Worm (Caenorhabditis elegans) whole organism, L3 larva: Measurements from ENCODE around the gene C13F10.7.

Experiments used
- R02D3.7 ChIP-seq: fragments of 150-350 bp; optimal IDR thresholded peaks from 2 replicates; lab custom pipeline; 2014; ENCODE audit warnings: missing biosample characterization, missing genetic modification characterization
- ama-1 ChIP-seq: fragments of 150-350 bp; optimal IDR thresholded peaks from 2 replicates; lab custom pipeline; 2018
- ceh-16 ChIP-seq: sonication (generic microtip); optimal IDR thresholded peaks from 2 replicates; lab custom pipeline; 2017; ENCODE audit warnings: missing biosample characterization, missing genetic modification characterization
- ceh-28 ChIP-seq: fragments of 150-350 bp; optimal IDR thresholded peaks from 2 replicates; lab custom pipeline; 2014; ENCODE audit warnings: missing biosample characterization, missing genetic modification reagents, missing genetic modification characterization
- ceh-82 ChIP-seq: fragments of 150-350 bp; optimal IDR thresholded peaks from 2 replicates; lab custom pipeline; 2014; ENCODE audit warnings: missing biosample characterization, missing genetic modification characterization
- ceh-9 ChIP-seq: sonication (generic microtip); optimal IDR thresholded peaks from 2 replicates; lab custom pipeline; 2018; ENCODE audit warnings: missing biosample characterization, missing genetic modification characterization
- daf-12 ChIP-seq: fragments of 150-350 bp; optimal IDR thresholded peaks from 2 replicates; lab custom pipeline; 2014; ENCODE audit warnings: missing biosample characterization, missing genetic modification reagents, missing genetic modification characterization
- egl-27 ChIP-seq: sonication (generic microtip); optimal IDR thresholded peaks from 4 replicates; lab custom pipeline; 2017; ENCODE audit warnings: missing biosample characterization, missing genetic modification reagents, missing genetic modification characterization
- elt-1 ChIP-seq: fragments of 150-350 bp; optimal IDR thresholded peaks from 2 replicates; lab custom pipeline; 2014; ENCODE audit warnings: missing biosample characterization, missing genetic modification characterization
- elt-2 ChIP-seq: sonication (generic microtip); optimal IDR thresholded peaks from 2 replicates; lab custom pipeline; 2016; ENCODE audit warnings: missing genetic modification reagents, mild to moderate bottlenecking, missing genetic modification characterization, missing compliant biosample characterization
- elt-3 ChIP-seq, 3 experiments: fragments of 150-350 bp in 1 of 3; sonication (generic microtip) in 2 of 3; optimal IDR thresholded peaks; 2 replicates in 2 of 3; 4 replicates in 1 of 3; lab custom pipeline; 2014 to 2017; ENCODE audit warnings: missing biosample characterization in 3 of 3, missing genetic modification characterization in 3 of 3
- eor-1 ChIP-seq, 2 experiments: fragments of 150-350 bp; optimal IDR thresholded peaks; 2 replicates each; lab custom pipeline; 2014 to 2018; ENCODE audit warnings: missing biosample characterization in 2 of 2, missing genetic modification characterization in 2 of 2
- fkh-10 ChIP-seq: sonication (generic microtip); optimal IDR thresholded peaks from 2 replicates; lab custom pipeline; 2017; ENCODE audit warnings: missing biosample characterization, missing genetic modification reagents, missing genetic modification characterization
- fkh-2 ChIP-seq: fragments of 150-350 bp; optimal IDR thresholded peaks from 2 replicates; lab custom pipeline; 2014; ENCODE audit warnings: missing biosample characterization, missing genetic modification reagents, missing genetic modification characterization
- hmg-11 ChIP-seq: sonication (generic microtip); optimal IDR thresholded peaks from 2 replicates; lab custom pipeline; 2016; ENCODE audit warnings: missing genetic modification characterization, missing compliant biosample characterization
- lin-15B ChIP-seq: fragments of 150-350 bp; optimal IDR thresholded peaks from 2 replicates; lab custom pipeline; 2014; ENCODE audit warnings: missing biosample characterization, missing genetic modification characterization
- lin-39 ChIP-seq: fragments of 150-350 bp; optimal IDR thresholded peaks from 2 replicates; lab custom pipeline; 2018; ENCODE audit warnings: missing biosample characterization, missing genetic modification reagents, missing genetic modification characterization
- lsy-12 ChIP-seq: sonication (generic microtip); optimal IDR thresholded peaks from 2 replicates; lab custom pipeline; 2016; ENCODE audit warnings: mild to moderate bottlenecking, missing genetic modification characterization, missing compliant biosample characterization
- mdl-1 ChIP-seq: fragments of 150-350 bp; optimal IDR thresholded peaks from 2 replicates; lab custom pipeline; 2014; ENCODE audit warnings: missing biosample characterization, missing genetic modification characterization
- nfya-1 ChIP-seq: sonication (generic microtip); optimal IDR thresholded peaks from 2 replicates; lab custom pipeline; 2017; ENCODE audit warnings: missing genetic modification characterization, mild to moderate bottlenecking, missing compliant biosample characterization, antibody characterized with exemption, moderate library complexity; ENCODE audit not compliant: insufficient read depth
- nhr-11 ChIP-seq: fragments of 150-350 bp; optimal IDR thresholded peaks from 2 replicates; lab custom pipeline; 2014; ENCODE audit warnings: missing biosample characterization, missing genetic modification characterization
- nhr-12 ChIP-seq: fragments of 150-350 bp; optimal IDR thresholded peaks from 2 replicates; lab custom pipeline; 2014; ENCODE audit warnings: missing biosample characterization, missing genetic modification characterization
- nhr-23 ChIP-seq: fragments of 150-350 bp; optimal IDR thresholded peaks from 2 replicates; lab custom pipeline; 2014; ENCODE audit warnings: missing biosample characterization, missing genetic modification reagents, missing genetic modification characterization
- nhr-237 ChIP-seq: fragments of 150-350 bp; optimal IDR thresholded peaks from 2 replicates; lab custom pipeline; 2014; ENCODE audit warnings: missing biosample characterization, missing genetic modification characterization
- nhr-25 ChIP-seq: sonication (generic microtip); optimal IDR thresholded peaks from 2 replicates; lab custom pipeline; 2017; ENCODE audit warnings: missing biosample characterization, missing genetic modification characterization
- nhr-28 ChIP-seq: fragments of 150-350 bp; optimal IDR thresholded peaks from 2 replicates; lab custom pipeline; 2014; ENCODE audit warnings: missing biosample characterization, missing genetic modification characterization
- nhr-67 ChIP-seq: fragments of 150-350 bp; optimal IDR thresholded peaks from 2 replicates; lab custom pipeline; 2014; ENCODE audit warnings: missing biosample characterization, missing genetic modification characterization
- nhr-76 ChIP-seq: fragments of 150-350 bp; sonication (generic microtip); optimal IDR thresholded peaks from 5 replicates; lab custom pipeline; 2014; ENCODE audit warnings: missing biosample characterization, missing genetic modification characterization
- pqm-1 ChIP-seq: fragments of 150-350 bp; optimal IDR thresholded peaks from 2 replicates; lab custom pipeline; 2017; ENCODE audit warnings: missing biosample characterization, missing genetic modification characterization, inconsistent platforms
- snpc-4 ChIP-seq: fragments of 150-350 bp; optimal IDR thresholded peaks from 2 replicates; lab custom pipeline; 2014; ENCODE audit warnings: missing biosample characterization, missing genetic modification characterization
- tbx-2 ChIP-seq: sonication (generic microtip); optimal IDR thresholded peaks from 2 replicates; lab custom pipeline; 2016; ENCODE audit warnings: mild to moderate bottlenecking, missing genetic modification characterization, missing compliant biosample characterization
- unc-39 ChIP-seq: sonication (generic microtip); optimal IDR thresholded peaks from 4 replicates; lab custom pipeline; 2017; ENCODE audit warnings: missing biosample characterization, missing genetic modification characterization
- unc-62 ChIP-seq: fragments of 150-350 bp; sonication (generic microtip); optimal IDR thresholded peaks from 4 replicates; lab custom pipeline; 2014; ENCODE audit warnings: missing biosample characterization, missing genetic modification reagents, missing genetic modification characterization
- ztf-11 ChIP-seq: fragments of 150-350 bp; optimal IDR thresholded peaks from 2 replicates; lab custom pipeline; 2014; ENCODE audit warnings: missing biosample characterization, missing genetic modification characterization
- ztf-4 ChIP-seq: fragments of 150-350 bp; optimal IDR thresholded peaks from 2 replicates; lab custom pipeline; 2014; ENCODE audit warnings: missing biosample characterization, missing genetic modification characterization

C13F10.7 gene

ce11 chrV:7196498-7196966 is 26.5 kb downstream of the C13F10.7 start, which contains the start of gene F09G2.2 (continued):
- TF ChIP-seq mdl-1 (tag; lab: Kevin White, UChicago) (no peak), eor-1 (tag; optimal IDR thresholded peaks at IDR 0.05; lab: Kevin White, UChicago) (no peak)
- TF ChIP-seq, all 47 proteins: peak for 25

- no peak for TF ChIP-seq nhr-11 (tag; lab: Kevin White, UChicago)
- TF ChIP-seq lsy-12: no peak
- TF ChIP-seq eor-1 (tag; optimal IDR thresholded peaks at IDR 0.05; lab: Kevin White, UChicago): no peak
- TF ChIP-seq lin-39 (tag; lab: Kevin White, UChicago): no peak
- TF ChIP-seq elt-1 (tag; lab: Kevin White, UChicago): no peak
- no peak for TF ChIP-seq nfya-1 (tag; lab: Kevin White, UChicago)
- TF ChIP-seq unc-39: no peak
- TF ChIP-seq nhr-25 (tag; lab: Kevin White, UChicago): no peak
- no peak for TF ChIP-seq lin-15B (tag; lab: Kevin White, UChicago)
- TF ChIP-seq nhr-28 (tag; lab: Kevin White, UChicago): no peak
- no peak for TF ChIP-seq ceh-82 (tag; lab: Kevin White, UChicago)
- no peak for TF ChIP-seq nhr-67 (tag; lab: Kevin White, UChicago)
- no peak for TF ChIP-seq unc-62
- no peak for TF ChIP-seq pqm-1
- no peak for TF ChIP-seq egl-27
- TF ChIP-seq fkh-10 (GFP tag; lab: Kevin White, UChicago): no peak
- TF ChIP-seq ztf-4 (tag; lab: Kevin White, UChicago): no peak
- no peak for TF ChIP-seq fkh-2 (tag; lab: Kevin White, UChicago)
- no peak for TF ChIP-seq ztf-11
- TF ChIP-seq nhr-12 (tag; lab: Kevin White, UChicago): no peak
Observed at ce11 chrV:7196037-7196436, 27.0 kb downstream of the C13F10.7 start, which contains the start of gene attf-2. Gene attf-2 (minus strand): TSS chrV:7196137.

- TF ChIP-seq ceh-16 (tag; lab: Kevin White, UChicago): no peak
- no peak for TF ChIP-seq hmg-11 (tag; lab: Kevin White, UChicago)
- no peak for TF ChIP-seq nhr-237 (tag; lab: Kevin White, UChicago)
- TF ChIP-seq unc-39: no peak
- no peak for TF ChIP-seq ztf-11
- no peak for TF ChIP-seq daf-12 (tag; lab: Kevin White, UChicago)
- TF ChIP-seq ceh-9 (tag; lab: Kevin White, UChicago): no peak
- TF ChIP-seq nhr-11 (tag; lab: Kevin White, UChicago): no peak
- no peak for TF ChIP-seq lin-39 (tag; lab: Kevin White, UChicago)
- no peak for TF ChIP-seq tbx-2 (tag; lab: Kevin White, UChicago)
- TF ChIP-seq unc-62: no peak
- TF ChIP-seq ceh-28 (tag; lab: Kevin White, UChicago): no peak
- TF ChIP-seq elt-2 (tag; lab: Kevin White, UChicago): no peak
- TF ChIP-seq eor-1 (tag; optimal IDR thresholded peaks at IDR 0.05; lab: Kevin White, UChicago): no peak
- TF ChIP-seq nhr-67 (tag; lab: Kevin White, UChicago): no peak
- TF ChIP-seq nhr-23 (tag; lab: Kevin White, UChicago): no peak
- TF ChIP-seq elt-3 (tag; optimal IDR thresholded peaks at IDR 0.05; lab: Kevin White, UChicago): no peak
- TF ChIP-seq R02D3.7 (tag; lab: Kevin White, UChicago): no peak
Observed at ce11 chrV:7194818-7195217, 28.2 kb downstream of the C13F10.7 start.

- no peak for TF ChIP-seq snpc-4 (tag; lab: Kevin White, UChicago)
- TF ChIP-seq nhr-23 (tag; lab: Kevin White, UChicago): no peak
- no peak for TF ChIP-seq ama-1 (lab: Kevin White, UChicago)
- TF ChIP-seq nhr-237 (tag; lab: Kevin White, UChicago): no peak
- no peak for TF ChIP-seq nhr-76
- no peak for TF ChIP-seq pqm-1
Observed at ce11 chrV:7193562-7193961, 29.5 kb downstream of the C13F10.7 start, which contains the start of gene F09G2.8. Gene F09G2.8 (minus strand): TSS chrV:7193662.

ce11 chrV:7187295-7187694 is 35.8 kb downstream of the C13F10.7 start:
- TF ChIP-seq ztf-4 (tag; lab: Kevin White, UChicago) (no peak), elt-2 (tag; lab: Kevin White, UChicago) (peak; percentile 29), lin-15B (tag; lab: Kevin White, UChicago) (no peak)
